Worm (Caenorhabditis elegans) whole organism, L3 larva: ENCODE measurements around the gene Y48E1B.8.
A peak's percentile ranks its signal among the peaks of the same experiment; 100 is the strongest.

Experiments used
- R02D3.7 ChIP-seq: fragments of 150-350 bp; optimal IDR thresholded peaks from 2 replicates; lab custom pipeline; 2014; ENCODE audit warnings: missing biosample characterization, missing genetic modification characterization
- ama-1 ChIP-seq: fragments of 150-350 bp; optimal IDR thresholded peaks from 2 replicates; lab custom pipeline; 2018
- ceh-28 ChIP-seq: fragments of 150-350 bp; optimal IDR thresholded peaks from 2 replicates; lab custom pipeline; 2014; ENCODE audit warnings: missing biosample characterization, missing genetic modification reagents, missing genetic modification characterization
- ceh-82 ChIP-seq: fragments of 150-350 bp; optimal IDR thresholded peaks from 2 replicates; lab custom pipeline; 2014; ENCODE audit warnings: missing biosample characterization, missing genetic modification characterization
- daf-12 ChIP-seq: fragments of 150-350 bp; optimal IDR thresholded peaks from 2 replicates; lab custom pipeline; 2014; ENCODE audit warnings: missing biosample characterization, missing genetic modification reagents, missing genetic modification characterization
- egl-27 ChIP-seq: sonication (generic microtip); optimal IDR thresholded peaks from 4 replicates; lab custom pipeline; 2017; ENCODE audit warnings: missing biosample characterization, missing genetic modification reagents, missing genetic modification characterization
- elt-1 ChIP-seq: fragments of 150-350 bp; optimal IDR thresholded peaks from 2 replicates; lab custom pipeline; 2014; ENCODE audit warnings: missing biosample characterization, missing genetic modification characterization
- elt-2 ChIP-seq: sonication (generic microtip); optimal IDR thresholded peaks from 2 replicates; lab custom pipeline; 2016; ENCODE audit warnings: missing genetic modification reagents, mild to moderate bottlenecking, missing genetic modification characterization, missing compliant biosample characterization
- elt-3 ChIP-seq, 3 experiments: fragments of 150-350 bp in 1 of 3; sonication (generic microtip) in 2 of 3; optimal IDR thresholded peaks; 2 replicates in 2 of 3; 4 replicates in 1 of 3; lab custom pipeline; 2014 to 2017; ENCODE audit warnings: missing biosample characterization in 3 of 3, missing genetic modification characterization in 3 of 3
- eor-1 ChIP-seq, 2 experiments: fragments of 150-350 bp; optimal IDR thresholded peaks; 2 replicates each; lab custom pipeline; 2014 to 2018; ENCODE audit warnings: missing biosample characterization in 2 of 2, missing genetic modification characterization in 2 of 2
- fkh-10 ChIP-seq: sonication (generic microtip); optimal IDR thresholded peaks from 2 replicates; lab custom pipeline; 2017; ENCODE audit warnings: missing biosample characterization, missing genetic modification reagents, missing genetic modification characterization
- jun-1 ChIP-seq: fragments of 150-350 bp; optimal IDR thresholded peaks from 2 replicates; lab custom pipeline; 2014; ENCODE audit warnings: missing biosample characterization, missing genetic modification reagents, missing genetic modification characterization
- lin-15B ChIP-seq: fragments of 150-350 bp; optimal IDR thresholded peaks from 2 replicates; lab custom pipeline; 2014; ENCODE audit warnings: missing biosample characterization, missing genetic modification characterization
- lsy-12 ChIP-seq: sonication (generic microtip); optimal IDR thresholded peaks from 2 replicates; lab custom pipeline; 2016; ENCODE audit warnings: mild to moderate bottlenecking, missing genetic modification characterization, missing compliant biosample characterization
- mdl-1 ChIP-seq: fragments of 150-350 bp; optimal IDR thresholded peaks from 2 replicates; lab custom pipeline; 2014; ENCODE audit warnings: missing biosample characterization, missing genetic modification characterization
- mml-1 ChIP-seq: fragments of 150-350 bp; sonication (generic microtip); optimal IDR thresholded peaks from 3 replicates; lab custom pipeline; 2014; ENCODE audit warnings: missing biosample characterization, missing genetic modification characterization
- nhr-12 ChIP-seq: fragments of 150-350 bp; optimal IDR thresholded peaks from 2 replicates; lab custom pipeline; 2014; ENCODE audit warnings: missing biosample characterization, missing genetic modification characterization
- nhr-23 ChIP-seq: fragments of 150-350 bp; optimal IDR thresholded peaks from 2 replicates; lab custom pipeline; 2014; ENCODE audit warnings: missing biosample characterization, missing genetic modification reagents, missing genetic modification characterization
- nhr-237 ChIP-seq: fragments of 150-350 bp; optimal IDR thresholded peaks from 2 replicates; lab custom pipeline; 2014; ENCODE audit warnings: missing biosample characterization, missing genetic modification characterization
- nhr-25 ChIP-seq: sonication (generic microtip); optimal IDR thresholded peaks from 2 replicates; lab custom pipeline; 2017; ENCODE audit warnings: missing biosample characterization, missing genetic modification characterization
- nhr-28 ChIP-seq: fragments of 150-350 bp; optimal IDR thresholded peaks from 2 replicates; lab custom pipeline; 2014; ENCODE audit warnings: missing biosample characterization, missing genetic modification characterization
- nhr-43 ChIP-seq: sonication (generic microtip); optimal IDR thresholded peaks from 2 replicates; lab custom pipeline; 2016; ENCODE audit warnings: mild to moderate bottlenecking, missing genetic modification characterization, missing compliant biosample characterization; ENCODE audit not compliant: poor library complexity, severe bottlenecking
- nhr-67 ChIP-seq: fragments of 150-350 bp; optimal IDR thresholded peaks from 2 replicates; lab custom pipeline; 2014; ENCODE audit warnings: missing biosample characterization, missing genetic modification characterization
- nhr-76 ChIP-seq: fragments of 150-350 bp; sonication (generic microtip); optimal IDR thresholded peaks from 5 replicates; lab custom pipeline; 2014; ENCODE audit warnings: missing biosample characterization, missing genetic modification characterization
- pha-4 ChIP-seq: fragments of 150-350 bp; optimal IDR thresholded peaks from 2 replicates; lab custom pipeline; 2014; ENCODE audit warnings: missing biosample characterization, missing genetic modification reagents, missing genetic modification characterization
- skn-1 ChIP-seq: fragments of 150-350 bp; optimal IDR thresholded peaks from 2 replicates; lab custom pipeline; 2014; ENCODE audit warnings: missing biosample characterization, missing genetic modification characterization
- tbx-2 ChIP-seq: sonication (generic microtip); optimal IDR thresholded peaks from 2 replicates; lab custom pipeline; 2016; ENCODE audit warnings: mild to moderate bottlenecking, missing genetic modification characterization, missing compliant biosample characterization
- unc-39 ChIP-seq: sonication (generic microtip); optimal IDR thresholded peaks from 4 replicates; lab custom pipeline; 2017; ENCODE audit warnings: missing biosample characterization, missing genetic modification characterization
- unc-62 ChIP-seq: fragments of 150-350 bp; sonication (generic microtip); optimal IDR thresholded peaks from 4 replicates; lab custom pipeline; 2014; ENCODE audit warnings: missing biosample characterization, missing genetic modification reagents, missing genetic modification characterization
- zag-1 ChIP-seq: fragments of 150-350 bp; optimal IDR thresholded peaks from 2 replicates; lab custom pipeline; 2014; ENCODE audit warnings: missing biosample characterization, missing genetic modification characterization
- ztf-4 ChIP-seq: fragments of 150-350 bp; optimal IDR thresholded peaks from 2 replicates; lab custom pipeline; 2014; ENCODE audit warnings: missing biosample characterization, missing genetic modification characterization

Y48E1B.8 gene

DNA sequence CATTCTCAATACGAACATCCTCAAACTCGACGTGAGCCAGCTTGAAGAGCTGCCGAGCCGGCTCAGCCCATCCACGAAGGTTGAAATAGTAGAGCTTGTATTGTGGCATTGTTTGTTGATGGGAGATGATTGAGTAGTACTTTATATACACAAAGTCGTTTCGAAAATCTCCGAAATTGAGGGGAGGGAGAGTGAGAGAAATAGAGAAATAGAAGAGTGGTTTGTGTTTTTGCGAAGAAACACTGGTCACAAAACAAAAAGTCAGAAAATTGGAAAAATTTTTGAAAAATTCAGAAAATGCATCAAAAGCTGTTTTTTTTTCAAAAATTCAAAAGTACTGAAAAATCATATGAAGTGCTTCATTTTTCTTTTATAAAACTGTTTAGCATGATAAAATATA lies 25.7 kb downstream of the Y48E1B.8 start, which contains the start of gene gst-24:
Gene gst-24 (minus strand): TSS at position 181 of the 400 bp plus-strand sequence.
- TF ChIP-seq egl-27 (tag; lab: Kevin White, UChicago) (no peak), pha-4 (tag; lab: Kevin White, UChicago) (peak; percentile 42)

DNA sequence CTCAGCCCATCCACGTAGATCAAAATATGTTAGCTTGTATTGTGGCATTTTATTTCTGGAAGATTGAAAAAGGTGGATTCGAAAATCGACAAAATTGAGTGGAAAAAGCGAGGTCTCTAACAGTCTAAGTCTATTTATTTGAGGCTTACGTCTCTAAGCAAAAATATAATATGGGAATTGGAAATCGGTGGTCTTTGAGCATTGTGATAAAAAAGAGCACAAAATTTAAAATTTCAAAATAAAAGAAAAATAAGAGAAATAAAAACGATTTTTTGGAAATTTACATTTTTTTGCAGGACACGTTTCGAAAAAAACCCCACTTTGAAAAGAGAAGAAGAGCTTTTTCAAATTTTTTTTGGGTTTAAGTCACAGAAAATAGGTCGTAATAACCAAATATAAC lies 27.6 kb downstream of the Y48E1B.8 start, which contains the start of gene gst-15:
Gene gst-15 (minus strand): TSS at position 101 of the 400 bp plus-strand sequence.
- TF ChIP-seq daf-12 (tag; lab: Kevin White, UChicago) (no peak), unc-39 (tag; lab: Kevin White, UChicago) (no peak), ama-1 (lab: Kevin White, UChicago) (no peak), pha-4 (tag; lab: Kevin White, UChicago) (no peak), jun-1 (no peak), R02D3.7 (tag; lab: Kevin White, UChicago) (no peak), ztf-4 (no peak), elt-1 (tag; lab: Kevin White, UChicago) (no peak), mml-1 (no peak), tbx-2 (tag; lab: Kevin White, UChicago) (no peak), lin-15B (no peak), ceh-82 (tag; lab: Kevin White, UChicago) (no peak), nhr-237 (tag; lab: Kevin White, UChicago) (no peak), eor-1 (tag; optimal IDR thresholded peaks at IDR 0.05; lab: Kevin White, UChicago) (no peak), elt-3 (tag; optimal IDR thresholded peaks at IDR 0.05; lab: Kevin White, UChicago) (no peak), nhr-67 (tag; lab: Kevin White, UChicago) (no peak), nhr-76 (tag; lab: Kevin White, UChicago) (no peak)

- TF ChIP-seq elt-1 (tag; lab: Kevin White, UChicago): no peak
- peak; percentile 72 for TF ChIP-seq pha-4 (tag; lab: Kevin White, UChicago)
Measured at ce11 chrII:13614516-13614915, 29.0 kb downstream of the Y48E1B.8 start.

DNA sequence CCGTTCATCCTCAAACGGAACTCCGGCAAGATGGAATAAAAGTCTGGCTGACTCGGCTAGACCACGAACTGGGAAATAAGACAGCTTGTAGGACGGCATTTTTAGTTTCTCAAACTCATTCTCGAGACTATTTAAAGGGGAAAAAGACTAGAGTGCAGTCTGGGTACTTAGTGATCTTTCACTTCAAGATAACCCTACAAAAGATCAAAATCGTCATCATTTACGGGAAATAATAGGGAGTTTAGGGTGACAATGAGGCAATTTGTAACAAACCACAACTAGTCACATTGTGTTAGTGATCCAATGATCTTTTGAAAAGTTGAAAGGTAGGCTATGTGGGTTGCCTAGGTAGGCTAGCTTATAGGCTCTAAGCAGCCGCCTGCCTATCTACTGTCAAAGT lies 30.5 kb downstream of the Y48E1B.8 start, which contains the start of gene gst-14:
Gene gst-14 (minus strand): TSS at position 101 of the 400 bp plus-strand sequence.
- TF ChIP-seq lsy-12 (tag; lab: Kevin White, UChicago) (no peak), elt-2 (no peak), nhr-28 (tag; lab: Kevin White, UChicago) (no peak), mdl-1 (tag; lab: Kevin White, UChicago) (no peak), egl-27 (tag; lab: Kevin White, UChicago) (no peak), ceh-28 (tag; lab: Kevin White, UChicago) (no peak), zag-1 (tag; lab: Kevin White, UChicago) (no peak), nhr-12 (no peak)

- TF ChIP-seq nhr-28 (tag; lab: Kevin White, UChicago): no peak
- no peak for TF ChIP-seq tbx-2 (tag; lab: Kevin White, UChicago)
- TF ChIP-seq nhr-43 (tag; lab: Kevin White, UChicago): peak; percentile 51
- peak; percentile 60 for TF ChIP-seq nhr-23 (tag; lab: Kevin White, UChicago)
- TF ChIP-seq unc-62 (GFP tag; lab: Kevin White, UChicago): no peak
- TF ChIP-seq lsy-12 (tag; lab: Kevin White, UChicago): no peak
- peak; percentile 29 for TF ChIP-seq nhr-25
- no peak for TF ChIP-seq fkh-10 (GFP tag; lab: Kevin White, UChicago)
- no peak for TF ChIP-seq ama-1 (lab: Kevin White, UChicago)
- TF ChIP-seq, all 47 proteins: peak for 3
Measured at ce11 chrII:13617808-13618207, 32.3 kb downstream of the Y48E1B.8 start, which contains the start of gene gst-12. TSS of gene gst-12 (minus strand) at chrII:13618061.

- TF ChIP-seq eor-1 (tag; optimal IDR thresholded peaks at IDR 0.05; lab: Kevin White, UChicago): no peak
- peak; percentile 93 for TF ChIP-seq skn-1
- no peak for TF ChIP-seq tbx-2 (tag; lab: Kevin White, UChicago)
Measured at ce11 chrII:13624330-13624729, 38.8 kb downstream of the Y48E1B.8 start, which contains the start of gene gst-16. TSS of gene gst-16 (minus strand) at chrII:13624440.
